Fruit fly (Drosophila melanogaster): Measurements from ENCODE around the gene CheB38b.

The CheB38b gene

DNA sequence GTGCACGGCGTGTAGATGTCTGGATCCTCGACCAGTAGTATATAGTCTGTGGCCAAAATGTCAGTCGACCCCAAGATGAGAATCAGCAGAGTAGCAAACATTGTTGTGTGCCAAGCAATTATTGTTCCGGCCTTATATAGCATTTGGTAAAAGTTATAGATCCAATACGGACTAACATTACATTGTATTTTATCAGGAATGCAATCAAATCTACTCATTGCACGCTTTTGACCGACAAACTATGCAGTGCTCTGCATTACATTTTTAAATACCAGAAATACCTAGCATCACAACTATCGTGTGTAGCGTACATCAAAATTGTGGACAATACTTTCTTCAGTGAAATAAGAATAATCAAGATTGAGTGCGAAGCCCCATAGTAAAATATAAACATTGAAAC is 3.7 kb upstream of the CheB38b start, which contains the start of gene CheB38c:
Gene CheB38c, minus strand, starts transcription at position 101 of the 400 bp plus-strand sequence.
- TF ChIP-seq tj (GFP tag; optimal IDR thresholded peaks at IDR 0.05) (no peak), CG7045 (GFP tag; optimal IDR thresholded peaks at IDR 0.05) (no peak), CG11617 (GFP tag; optimal IDR thresholded peaks at IDR 0.05) (no peak), CG12768 (GFP tag; optimal IDR thresholded peaks at IDR 0.05) (no peak), toe (GFP tag; optimal IDR thresholded peaks at IDR 0.05) (no peak), CG33017 (tag; optimal IDR thresholded peaks at IDR 0.05) (no peak), Hr96 (GFP tag; optimal IDR thresholded peaks at IDR 0.05) (no peak)

DNA sequence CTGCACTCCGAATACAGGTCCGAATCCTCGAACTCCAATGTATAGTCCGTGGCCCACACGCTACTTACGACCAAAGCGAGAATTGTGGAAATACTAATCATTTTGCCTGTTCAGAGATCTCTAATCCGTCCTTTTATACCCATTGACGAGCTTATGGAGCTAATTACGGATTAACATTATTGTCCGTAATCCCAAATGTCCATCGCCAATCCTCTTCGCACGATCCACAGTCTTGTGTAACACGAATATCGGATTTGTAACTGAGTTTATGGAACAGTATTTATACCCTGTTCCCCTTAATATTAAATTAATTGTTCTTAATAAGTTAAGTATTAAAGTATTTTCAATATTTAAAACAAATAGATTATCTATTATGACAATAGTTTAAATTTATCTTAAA is 1.4 kb upstream of the CheB38b start, which contains the start of gene CheB38a:
Gene CheB38a, minus strand, starts transcription at position 101 of the 400 bp plus-strand sequence.
- TF ChIP-seq CG5204 (GFP tag; optimal IDR thresholded peaks at IDR 0.05) (no peak), CG7045 (GFP tag; optimal IDR thresholded peaks at IDR 0.05) (no peak), CG1620 (GFP tag; optimal IDR thresholded peaks at IDR 0.05) (no peak), cic (GFP tag; optimal IDR thresholded peaks at IDR 0.05) (no peak), Hr96 (GFP tag; optimal IDR thresholded peaks at IDR 0.05) (no peak), Clk (GFP tag; optimal IDR thresholded peaks at IDR 0.05) (no peak), ovo (GFP tag; optimal IDR thresholded peaks at IDR 0.05) (no peak)

DNA sequence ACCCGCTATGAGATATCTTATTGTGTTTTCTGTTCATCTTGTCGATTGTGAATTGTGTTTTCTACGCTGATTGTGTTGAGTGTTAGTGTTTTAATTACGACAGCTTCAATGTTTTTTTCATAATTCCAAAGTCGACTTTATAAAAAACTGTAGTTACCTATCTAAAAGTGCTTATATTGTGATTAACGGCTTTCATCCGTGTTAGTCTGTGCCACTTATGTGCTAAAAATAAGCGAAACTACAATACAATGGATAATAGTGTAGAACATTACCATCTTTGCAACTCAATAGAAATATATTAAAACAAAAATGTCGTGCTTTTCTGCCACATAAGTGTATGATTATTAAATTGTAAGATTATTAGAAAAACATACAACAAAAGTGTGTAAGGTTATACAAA is 930 bp downstream of the CheB38b start, which contains the start of gene CG33322:
Gene CG33322, minus strand, starts transcription at position 101 of the 400 bp plus-strand sequence.
- no peak for TF ChIP-seq tj (GFP tag; optimal IDR thresholded peaks at IDR 0.05)
- no peak for TF ChIP-seq Hr96 (GFP tag; optimal IDR thresholded peaks at IDR 0.05)
- no peak for TF ChIP-seq CG33017 (tag; optimal IDR thresholded peaks at IDR 0.05)
- TF ChIP-seq CG7045 (GFP tag; optimal IDR thresholded peaks at IDR 0.05) = no peak

DNA sequence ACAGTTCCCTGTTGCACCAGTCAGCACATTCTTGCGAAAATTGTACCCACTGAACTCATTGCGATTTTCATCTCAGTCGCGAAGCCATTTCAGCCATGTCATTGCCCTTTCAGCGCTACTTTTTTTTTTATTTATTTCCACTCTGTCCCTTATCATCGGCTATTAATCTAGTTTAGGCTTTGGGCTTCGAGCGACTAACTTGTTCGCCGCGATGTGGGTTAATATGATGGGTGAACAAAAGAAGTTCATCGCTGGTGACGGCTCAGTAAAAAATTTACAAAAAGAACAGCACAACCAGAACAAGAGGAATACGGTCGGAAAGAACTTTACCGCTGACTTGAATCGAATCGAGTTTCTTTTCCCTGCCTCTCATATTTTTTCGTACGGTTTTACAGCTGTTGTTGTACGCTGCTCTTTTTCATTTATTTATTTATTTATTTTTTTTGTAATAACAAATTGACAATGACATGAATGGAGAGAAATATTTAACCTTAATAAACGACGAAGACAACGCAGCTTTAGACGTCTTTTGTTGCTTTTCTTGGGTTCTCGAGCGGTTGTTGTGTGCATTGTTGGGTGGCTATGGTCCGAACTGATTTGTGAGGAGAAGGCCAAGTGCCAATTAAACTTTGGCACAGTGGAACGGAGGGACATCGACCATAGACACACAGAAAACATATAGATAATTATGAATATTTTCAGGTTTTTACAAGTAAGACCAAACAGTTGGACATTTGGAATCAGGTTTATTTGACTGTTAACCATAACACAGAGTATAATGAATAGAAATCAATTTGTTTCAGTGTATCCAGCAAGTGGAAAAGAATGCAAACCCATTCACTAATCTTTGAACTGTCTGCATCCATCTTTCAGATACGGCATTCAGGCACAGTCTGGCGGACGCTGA is 4.5 kb downstream of the CheB38b start:
- peak; percentile 27 for TF ChIP-seq kay (GFP tag; ENCODE audit: borderline replicate concordance)
- no peak for TF ChIP-seq cic (GFP tag; optimal IDR thresholded peaks at IDR 0.05)
- TF ChIP-seq CG14711 (tag; optimal IDR thresholded peaks at IDR 0.05) = no peak
- no peak for TF ChIP-seq CG1620 (GFP tag; optimal IDR thresholded peaks at IDR 0.05)
- TF ChIP-seq ovo (GFP tag; optimal IDR thresholded peaks at IDR 0.05) = no peak
- no peak for TF ChIP-seq CG7045 (GFP tag; optimal IDR thresholded peaks at IDR 0.05)
- TF ChIP-seq Clk (GFP tag; optimal IDR thresholded peaks at IDR 0.05) = no peak
- TF ChIP-seq cnc (optimal IDR thresholded peaks at IDR 0.05) = no peak
- peak; percentile 37 for TF ChIP-seq tj (GFP tag; optimal IDR thresholded peaks at IDR 0.05)
- TF ChIP-seq bab1 (GFP tag; optimal IDR thresholded peaks at IDR 0.05) = no peak
- TF ChIP-seq pad (GFP tag; optimal IDR thresholded peaks at IDR 0.05) = no peak
- TF ChIP-seq Hr96 (GFP tag; optimal IDR thresholded peaks at IDR 0.05) = no peak
- no peak for TF ChIP-seq Crg-1 (GFP tag; optimal IDR thresholded peaks at IDR 0.05)
- TF ChIP-seq CG33017 (tag; optimal IDR thresholded peaks at IDR 0.05) = no peak
- TF ChIP-seq toe (GFP tag; optimal IDR thresholded peaks at IDR 0.05) = no peak

DNA sequence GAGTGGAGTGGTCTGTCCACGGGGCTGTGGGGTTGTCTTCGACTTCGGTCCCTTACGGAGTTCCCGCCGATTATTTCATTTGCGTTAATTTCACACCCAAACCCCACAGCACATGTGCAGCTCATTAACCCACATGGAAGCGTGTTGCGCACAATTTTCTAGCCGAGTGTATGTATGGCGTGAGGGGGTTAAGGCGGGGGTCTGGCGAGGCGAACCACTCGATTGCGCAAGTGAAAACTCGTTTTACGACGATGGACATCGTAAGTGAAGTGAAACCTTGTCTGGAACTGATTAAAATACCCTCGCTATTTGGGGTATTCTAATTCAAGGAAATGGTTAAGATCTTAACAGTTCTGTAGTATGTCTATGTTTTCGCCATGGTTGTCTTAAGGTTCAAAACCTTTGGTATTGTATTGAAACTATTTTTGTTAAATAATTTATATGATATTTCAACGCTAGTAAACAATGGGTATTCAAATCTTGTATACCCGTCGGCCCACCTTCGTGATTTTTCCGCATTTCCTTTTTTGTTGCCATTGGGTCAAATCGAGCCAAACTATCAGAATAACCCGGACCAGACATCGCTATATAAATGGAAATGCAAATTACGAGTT is 5.9 kb downstream of the CheB38b start:
- no peak for TF ChIP-seq pad (GFP tag; optimal IDR thresholded peaks at IDR 0.05)
- peak; percentile 6 for TF ChIP-seq CG33017 (tag; optimal IDR thresholded peaks at IDR 0.05)
- TF ChIP-seq toe (GFP tag; optimal IDR thresholded peaks at IDR 0.05) = no peak
- peak; percentile 13 for TF ChIP-seq Mnt (GFP tag; optimal IDR thresholded peaks at IDR 0.05)

DNA sequence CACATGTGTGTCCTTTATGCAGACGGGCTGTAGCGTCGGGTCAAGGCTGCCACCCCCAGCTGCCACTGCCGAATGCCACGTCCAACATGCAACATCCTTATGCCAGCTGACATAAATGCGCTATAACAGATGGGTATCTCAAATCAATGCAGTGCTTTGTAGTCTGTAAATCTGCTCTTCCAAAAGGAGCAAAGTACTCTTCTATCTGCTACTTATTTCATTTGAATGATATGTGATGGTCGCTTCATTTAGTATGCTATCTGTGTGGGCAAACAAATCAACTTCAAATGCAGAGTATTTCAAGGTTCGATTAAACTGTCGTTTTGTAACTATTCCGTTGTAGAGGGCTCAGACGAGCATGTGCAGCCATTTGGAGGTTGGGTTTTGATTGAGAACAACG is 7.8 kb downstream of the CheB38b start:
- TF ChIP-seq cnc (optimal IDR thresholded peaks at IDR 0.05) = no peak
- peak; percentile 22 for TF ChIP-seq CG7101 (tag; optimal IDR thresholded peaks at IDR 0.05)
- no peak for TF ChIP-seq bab1 (GFP tag; optimal IDR thresholded peaks at IDR 0.05)
- no peak for TF ChIP-seq CG7045 (GFP tag; optimal IDR thresholded peaks at IDR 0.05)
- TF ChIP-seq CG1620 (GFP tag; optimal IDR thresholded peaks at IDR 0.05) = no peak
- TF ChIP-seq Mnt (GFP tag; optimal IDR thresholded peaks at IDR 0.05) = no peak
- TF ChIP-seq Crg-1 (GFP tag; optimal IDR thresholded peaks at IDR 0.05) = no peak
- no peak for TF ChIP-seq tj (GFP tag; optimal IDR thresholded peaks at IDR 0.05)
- no peak for TF ChIP-seq kay (GFP tag; ENCODE audit: borderline replicate concordance)
- peak; percentile 80 for TF ChIP-seq CG12768 (GFP tag; optimal IDR thresholded peaks at IDR 0.05)
- no peak for TF ChIP-seq pad (GFP tag; optimal IDR thresholded peaks at IDR 0.05)
- no peak for TF ChIP-seq Clk (GFP tag; optimal IDR thresholded peaks at IDR 0.05)
- peak; percentile 55 for TF ChIP-seq CG14711 (tag; optimal IDR thresholded peaks at IDR 0.05)
- no peak for TF ChIP-seq Hr96 (GFP tag; optimal IDR thresholded peaks at IDR 0.05)
- no peak for TF ChIP-seq CG11617 (GFP tag; optimal IDR thresholded peaks at IDR 0.05)
- peak; percentile 33 for TF ChIP-seq CG33017 (tag; optimal IDR thresholded peaks at IDR 0.05)
